Worm (Caenorhabditis elegans) whole organism, L1 larva: ENCODE measurements around the gene ZC376.8.

Experiments used
- C34B4.2 ChIP-seq: sonication (generic microtip); optimal IDR thresholded peaks from 2 replicates; lab custom pipeline; 2017; ENCODE audit warnings: mild to moderate bottlenecking, missing genetic modification characterization, missing compliant biosample characterization
- F16B12.6 ChIP-seq: fragments of 150-350 bp; optimal IDR thresholded peaks from 2 replicates; lab custom pipeline; 2014; ENCODE audit warnings: missing biosample characterization, missing genetic modification characterization
- Y116A8C.19 ChIP-seq: sonication (generic microtip); optimal IDR thresholded peaks from 2 replicates; lab custom pipeline; 2016; ENCODE audit warnings: missing compliant biosample characterization, missing genetic modification characterization, borderline replicate concordance
- aha-1 ChIP-seq: fragments of 150-350 bp; optimal IDR thresholded peaks from 2 replicates; lab custom pipeline; 2014; ENCODE audit warnings: missing biosample characterization, missing genetic modification characterization
- blmp-1 ChIP-seq: fragments of 150-350 bp; optimal IDR thresholded peaks from 2 replicates; lab custom pipeline; 2014; ENCODE audit warnings: missing biosample characterization, missing genetic modification characterization
- ceh-8 ChIP-seq: fragments of 200-800 bp; sonication (Bioruptor generic); optimal IDR thresholded peaks from 2 replicates; lab custom pipeline; 2018; ENCODE audit warnings: mild to moderate bottlenecking, missing genetic modification characterization, moderate library complexity, missing compliant biosample characterization
- ceh-82 ChIP-seq, 3 experiments: fragments of 150-350 bp in 1 of 3; sonication (generic microtip) in 2 of 3; optimal IDR thresholded peaks; 2 replicates each; lab custom pipeline; 2014 to 2017; ENCODE audit warnings: missing biosample characterization in 3 of 3, missing genetic modification characterization in 3 of 3
- ceh-88 ChIP-seq: fragments of 200-800 bp; sonication (Bioruptor generic); IDR thresholded peaks from 2 replicates; pipeline ENCODE4 v1.3.6; 2022; ENCODE audit warnings: missing genetic modification characterization, missing compliant biosample characterization
- ces-1 ChIP-seq: fragments of 150-350 bp; optimal IDR thresholded peaks from 2 replicates; lab custom pipeline; 2014; ENCODE audit warnings: missing biosample characterization, missing genetic modification reagents, missing genetic modification characterization
- dpl-1 ChIP-seq, 3 experiments: fragments of 150-350 bp in 2 of 3; sonication (generic microtip) in 1 of 3; optimal IDR thresholded peaks; 2 replicates each; lab custom pipeline; 2014 to 2017; ENCODE audit warnings: missing biosample characterization in 3 of 3, missing genetic modification characterization in 3 of 3, missing genetic modification reagents in 3 of 3
- elt-2 ChIP-seq: sonication (generic microtip); optimal IDR thresholded peaks from 2 replicates; lab custom pipeline; 2016; ENCODE audit warnings: missing genetic modification characterization, mild to moderate bottlenecking, inconsistent platforms, missing compliant biosample characterization, missing genetic modification reagents
- ets-5 ChIP-seq: fragments of 200-800 bp; sonication (Bioruptor generic); IDR thresholded peaks from 2 replicates; pipeline ENCODE4 v1.3.6; 2022; ENCODE audit warnings: missing genetic modification characterization, missing compliant biosample characterization
- fkh-4 ChIP-seq: sonication (generic microtip); optimal IDR thresholded peaks from 2 replicates; lab custom pipeline; 2016; ENCODE audit warnings: missing compliant biosample characterization, missing genetic modification characterization, borderline replicate concordance
- fos-1 ChIP-seq: fragments of 150-350 bp; optimal IDR thresholded peaks from 2 replicates; lab custom pipeline; 2014; ENCODE audit warnings: missing biosample characterization, missing genetic modification characterization
- grh-1 ChIP-seq: fragments of 200-800 bp; sonication (Bioruptor generic); IDR thresholded peaks from 2 replicates; pipeline ENCODE4 v1.3.6; 2022; ENCODE audit warnings: missing genetic modification reagents, missing genetic modification characterization, missing compliant biosample characterization
- hlh-17 ChIP-seq: fragments of 200-800 bp; sonication (Bioruptor generic); optimal IDR thresholded peaks from 2 replicates; lab custom pipeline; 2018; ENCODE audit warnings: missing genetic modification characterization, mild to moderate bottlenecking, missing compliant biosample characterization, moderate library complexity, borderline replicate concordance
- hlh-4 ChIP-seq: sonication (generic microtip); optimal IDR thresholded peaks from 2 replicates; lab custom pipeline; 2016; ENCODE audit warnings: mild to moderate bottlenecking, missing genetic modification characterization, missing compliant biosample characterization
- hpl-2 ChIP-seq: fragments of 150-350 bp; optimal IDR thresholded peaks from 2 replicates; lab custom pipeline; 2014; ENCODE audit warnings: missing biosample characterization, missing genetic modification reagents, missing genetic modification characterization
- irx-1 ChIP-seq: sonication (generic microtip); optimal IDR thresholded peaks from 2 replicates; lab custom pipeline; 2016; ENCODE audit warnings: missing genetic modification characterization, missing compliant biosample characterization
- jun-1 ChIP-seq: fragments of 150-350 bp; optimal IDR thresholded peaks from 2 replicates; lab custom pipeline; 2014; ENCODE audit warnings: missing biosample characterization, missing genetic modification reagents, missing genetic modification characterization
- lin-15B ChIP-seq: fragments of 150-350 bp; sonication (generic microtip); optimal IDR thresholded peaks from 3 replicates; lab custom pipeline; 2014; ENCODE audit warnings: missing biosample characterization, missing genetic modification characterization
- lin-39 ChIP-seq: fragments of 150-350 bp; optimal IDR thresholded peaks from 2 replicates; lab custom pipeline; 2014; ENCODE audit warnings: missing biosample characterization, missing genetic modification reagents, missing genetic modification characterization
- lir-3 ChIP-seq: sonication (generic microtip); optimal IDR thresholded peaks from 2 replicates; lab custom pipeline; 2016; ENCODE audit warnings: mild to moderate bottlenecking, missing genetic modification characterization, moderate library complexity, missing compliant biosample characterization; ENCODE audit not compliant: poor library complexity
- lsy-2 ChIP-seq, 2 experiments: fragments of 150-350 bp; optimal IDR thresholded peaks; 2 replicates each; lab custom pipeline; 2014; ENCODE audit warnings: missing biosample characterization in 2 of 2, missing genetic modification characterization in 2 of 2
- mdl-1 ChIP-seq, 2 experiments: fragments of 150-350 bp; optimal IDR thresholded peaks; 2 replicates each; lab custom pipeline; 2014 to 2017; ENCODE audit warnings: missing biosample characterization in 2 of 2, missing genetic modification characterization in 2 of 2, inconsistent platforms in 1 of 2
- nhr-19 ChIP-seq: fragments of 200-800 bp; sonication (Bioruptor generic); conservative IDR thresholded peaks from 2 replicates; pipeline ENCODE4 v1.3.6; 2022; ENCODE audit warnings: missing genetic modification characterization, missing compliant biosample characterization
- nhr-20 ChIP-seq: sonication (generic microtip); optimal IDR thresholded peaks from 2 replicates; lab custom pipeline; 2016; ENCODE audit warnings: mild to moderate bottlenecking, missing genetic modification characterization, missing compliant biosample characterization
- nhr-47 ChIP-seq: sonication (generic microtip); optimal IDR thresholded peaks from 2 replicates; lab custom pipeline; 2016; ENCODE audit warnings: mild to moderate bottlenecking, missing genetic modification characterization, moderate library complexity, missing compliant biosample characterization
- nhr-71 ChIP-seq: sonication (generic microtip); optimal IDR thresholded peaks from 2 replicates; lab custom pipeline; 2016; ENCODE audit warnings: mild to moderate bottlenecking, missing genetic modification characterization, moderate library complexity, missing compliant biosample characterization
- nhr-76 ChIP-seq: sonication (generic microtip); optimal IDR thresholded peaks from 2 replicates; lab custom pipeline; 2017; ENCODE audit warnings: missing biosample characterization, missing genetic modification characterization
- nhr-84 ChIP-seq: sonication (generic microtip); optimal IDR thresholded peaks from 2 replicates; lab custom pipeline; 2017; ENCODE audit warnings: missing biosample characterization, missing genetic modification characterization
- nhr-85 ChIP-seq: sonication (generic microtip); peaks from one replicate; lab custom pipeline; 2016; ENCODE audit warnings: missing genetic modification characterization, inconsistent platforms, missing compliant biosample characterization
- nhr-90 ChIP-seq: sonication (generic microtip); optimal IDR thresholded peaks from 2 replicates; lab custom pipeline; 2016; ENCODE audit warnings: mild to moderate bottlenecking, missing genetic modification characterization, missing compliant biosample characterization; ENCODE audit not compliant: poor library complexity
- pag-3 ChIP-seq: sonication (generic microtip); optimal IDR thresholded peaks from 2 replicates; lab custom pipeline; 2017; ENCODE audit warnings: missing genetic modification characterization, mild to moderate bottlenecking, missing compliant biosample characterization, antibody characterized with exemption, borderline replicate concordance; ENCODE audit not compliant: insufficient read depth
- pax-3 ChIP-seq: fragments of 200-800 bp; sonication (Bioruptor generic); optimal IDR thresholded peaks from 2 replicates; lab custom pipeline; 2018; ENCODE audit warnings: mild to moderate bottlenecking, missing genetic modification characterization, moderate library complexity, missing compliant biosample characterization
- pqm-1 ChIP-seq: sonication (generic microtip); optimal IDR thresholded peaks from 3 replicates; lab custom pipeline; 2017; ENCODE audit warnings: missing biosample characterization, missing genetic modification characterization
- rnt-1 ChIP-seq: sonication (generic microtip); optimal IDR thresholded peaks from 2 replicates; lab custom pipeline; 2016; ENCODE audit warnings: mild to moderate bottlenecking, missing genetic modification characterization, moderate library complexity, missing compliant biosample characterization
- skn-1 ChIP-seq: fragments of 150-350 bp; optimal IDR thresholded peaks from 2 replicates; lab custom pipeline; 2014; ENCODE audit warnings: missing biosample characterization, missing genetic modification characterization
- sox-4 ChIP-seq: sonication (generic microtip); optimal IDR thresholded peaks from 2 replicates; lab custom pipeline; 2016; ENCODE audit warnings: missing genetic modification characterization, missing compliant biosample characterization
- sptf-1 ChIP-seq: fragments of 150-350 bp; optimal IDR thresholded peaks from 2 replicates; lab custom pipeline; 2014; ENCODE audit warnings: missing biosample characterization, missing genetic modification characterization
- sup-37 ChIP-seq: fragments of 200-800 bp; sonication (Bioruptor generic); optimal IDR thresholded peaks from 2 replicates; lab custom pipeline; 2018; ENCODE audit warnings: mild to moderate bottlenecking, missing genetic modification characterization, missing compliant biosample characterization
- swsn-7 ChIP-seq: sonication (generic microtip); optimal IDR thresholded peaks from 2 replicates; lab custom pipeline; 2016; ENCODE audit warnings: missing genetic modification characterization, missing compliant biosample characterization
- tbx-2 ChIP-seq: sonication (generic microtip); optimal IDR thresholded peaks from 2 replicates; lab custom pipeline; 2016; ENCODE audit warnings: missing genetic modification characterization, missing compliant biosample characterization
- unc-130 ChIP-seq: fragments of 150-350 bp; optimal IDR thresholded peaks from 2 replicates; lab custom pipeline; 2017; ENCODE audit warnings: missing biosample characterization, missing genetic modification characterization, inconsistent platforms
- unc-30 ChIP-seq: sonication (generic microtip); optimal IDR thresholded peaks from 2 replicates; lab custom pipeline; 2017; ENCODE audit warnings: missing biosample characterization, missing genetic modification characterization
- unc-62 ChIP-seq: fragments of 150-350 bp; optimal IDR thresholded peaks from 2 replicates; lab custom pipeline; 2014; ENCODE audit warnings: missing biosample characterization, missing genetic modification reagents, missing genetic modification characterization
- unc-86 ChIP-seq: sonication (generic microtip); optimal IDR thresholded peaks from 2 replicates; lab custom pipeline; 2016; ENCODE audit warnings: missing genetic modification characterization, missing compliant biosample characterization
- unc-98 ChIP-seq: fragments of 200-800 bp; sonication (Bioruptor generic); IDR thresholded peaks from 2 replicates; pipeline ENCODE4 v1.3.6; 2022; ENCODE audit warnings: missing genetic modification characterization, missing compliant biosample characterization
- vab-15 ChIP-seq: sonication (generic microtip); optimal IDR thresholded peaks from 2 replicates; lab custom pipeline; 2017; ENCODE audit warnings: missing genotype, mild to moderate bottlenecking, missing genetic modification characterization, missing compliant biosample characterization
- xbp-1 ChIP-seq: sonication (generic microtip); optimal IDR thresholded peaks from 2 replicates; lab custom pipeline; 2016; ENCODE audit warnings: missing genetic modification characterization, missing compliant biosample characterization
- zag-1 ChIP-seq: fragments of 150-350 bp; optimal IDR thresholded peaks from 2 replicates; lab custom pipeline; 2014; ENCODE audit warnings: missing biosample characterization, missing genetic modification characterization
- zip-4 ChIP-seq: fragments of 200-800 bp; sonication (Bioruptor generic); optimal IDR thresholded peaks from 2 replicates; lab custom pipeline; 2018; ENCODE audit warnings: mild to moderate bottlenecking, missing genetic modification characterization, moderate library complexity, missing compliant biosample characterization

The ZC376.8 gene

DNA sequence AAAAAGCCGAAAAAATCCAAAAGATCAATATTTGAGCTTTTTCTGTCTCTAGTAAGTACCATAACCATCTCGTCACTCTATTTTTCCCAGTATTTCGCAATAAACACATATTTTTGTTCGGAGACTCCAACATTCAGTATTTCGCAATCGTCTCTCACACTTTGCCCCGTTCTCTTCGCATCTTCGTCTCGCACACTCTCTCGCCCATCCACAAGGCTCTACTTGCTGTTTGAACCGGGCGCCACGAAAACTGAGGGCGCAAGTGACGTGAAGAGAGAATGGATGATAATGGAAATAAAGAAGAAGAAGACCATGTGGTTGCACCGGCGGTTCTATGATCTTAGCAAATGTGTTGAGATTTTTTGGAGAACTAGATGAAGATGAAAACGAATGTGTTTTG lies 20.0 kb downstream of the ZC376.8 start (continued):
- TF ChIP-seq mdl-1 (tag; optimal IDR thresholded peaks at IDR 0.05; lab: Kevin White, UChicago) (peak in 1 of 2 experiments; percentile 96), C34B4.2 (tag; lab: Kevin White, UChicago) (no peak), pax-3 (tag; lab: Kevin White, UChicago) (peak; percentile 92), unc-30 (tag; lab: Kevin White, UChicago) (no peak), unc-62 (GFP tag; lab: Kevin White, UChicago) (no peak), nhr-19 (GFP tag; lab: Robert Waterston, UW) (peak; percentile 90), nhr-85 (tag; lab: Kevin White, UChicago) (peak; percentile 91), sup-37 (GFP tag; lab: Kevin White, UChicago) (peak; percentile 58), ceh-82 (tag; optimal IDR thresholded peaks at IDR 0.05; lab: Kevin White, UChicago) (peak; percentile 84 to 93 (median 90)), unc-98 (peak; percentile 74), swsn-7 (tag; lab: Kevin White, UChicago) (peak; percentile 91), jun-1 (peak; percentile 85), sox-4 (tag; lab: Kevin White, UChicago) (no peak), nhr-84 (tag; lab: Kevin White, UChicago) (no peak), ets-5 (GFP tag; lab: Robert Waterston, UW) (no peak), nhr-47 (peak; percentile 91), fos-1 (tag; lab: Kevin White, UChicago) (peak; percentile 64), lin-15B (tag; lab: Kevin White, UChicago) (peak; percentile 65), aha-1 (tag; lab: Kevin White, UChicago) (peak; percentile 66), nhr-90 (tag; lab: Kevin White, UChicago) (peak; percentile 90), vab-15 (no peak), ceh-8 (GFP tag; lab: Kevin White, UChicago) (peak; percentile 34), pag-3 (tag; lab: Kevin White, UChicago) (no peak), nhr-20 (peak; percentile 97), grh-1 (GFP tag; lab: Robert Waterston, UW) (peak; percentile 30; the same call in 1 of the 2 replicates), unc-130 (tag; lab: Kevin White, UChicago) (peak; percentile 50), skn-1 (tag; lab: Kevin White, UChicago) (peak; percentile 98), pqm-1 (tag; lab: Kevin White, UChicago) (no peak), tbx-2 (tag; lab: Kevin White, UChicago) (peak; percentile 92), Y116A8C.19 (tag; lab: Kevin White, UChicago) (no peak), sptf-1 (no peak), lir-3 (tag; lab: Kevin White, UChicago) (peak; percentile 79), lin-39 (tag; lab: Kevin White, UChicago) (peak; percentile 57), xbp-1 (tag; lab: Kevin White, UChicago) (peak; percentile 87), blmp-1 (tag; lab: Kevin White, UChicago) (peak; percentile 79), hpl-2 (GFP tag; lab: Kevin White, UChicago) (peak; percentile 85), zip-4 (peak; percentile 100), unc-86 (tag; lab: Kevin White, UChicago) (peak; percentile 57), nhr-76 (no peak), hlh-4 (no peak), dpl-1 (GFP tag; optimal IDR thresholded peaks at IDR 0.05; lab: Kevin White, UChicago) (peak; percentile 54 to 66 (median 62)), lsy-2 (tag; optimal IDR thresholded peaks at IDR 0.05; lab: Kevin White, UChicago) (peak; percentile 87 to 91), ceh-88 (peak; percentile 51; the same call in 1 of the 2 replicates), nhr-71 (tag; lab: Kevin White, UChicago) (peak; percentile 99), ces-1 (GFP tag; lab: Kevin White, UChicago) (no peak), F16B12.6 (tag; lab: Kevin White, UChicago) (peak; percentile 21), rnt-1 (peak; percentile 88), fkh-4 (tag; lab: Kevin White, UChicago) (peak; percentile 57), hlh-17 (no peak), zag-1 (tag; lab: Kevin White, UChicago) (no peak), elt-2 (peak; percentile 69), irx-1 (tag; lab: Kevin White, UChicago) (peak; percentile 85)
